Fruit fly (Drosophila melanogaster) whole organism, embryonic: ENCODE data around the gene CG15537.
A peak's percentile ranks its signal among the peaks of the same experiment; 100 is the strongest.

Experiments used
- CG4854 ChIP-seq: fragments of 200-800 bp; sonication (Bioruptor generic); optimal IDR thresholded peaks from 2 replicates; lab custom pipeline; 2016; ENCODE audit warnings: missing biosample characterization, missing genetic modification characterization, inconsistent platforms
- CG6813 ChIP-seq: fragments of 200-800 bp; sonication (Bioruptor generic); optimal IDR thresholded peaks from 2 replicates; lab custom pipeline; 2017; ENCODE audit warnings: missing biosample characterization, missing genetic modification characterization, mild to moderate bottlenecking, moderate library complexity, missing genetic modification reagents
- CG7786 ChIP-seq: fragments of 200-800 bp; sonication (Bioruptor generic); optimal IDR thresholded peaks from 2 replicates; lab custom pipeline; 2016; ENCODE audit warnings: missing biosample characterization, missing genetic modification characterization
- CG8388 ChIP-seq: fragments of 200-800 bp; sonication (Bioruptor generic); optimal IDR thresholded peaks from 2 replicates; lab custom pipeline; 2019; ENCODE audit warnings: missing biosample characterization, mild to moderate bottlenecking, missing genetic modification characterization, moderate library complexity
- CG8478 ChIP-seq: fragments of >200 bp; optimal IDR thresholded peaks from 2 replicates; lab custom pipeline; 2018
- Deaf1 ChIP-seq: fragments of 200-800 bp; optimal IDR thresholded peaks from 3 replicates; lab custom pipeline; 2019; ENCODE audit warnings: missing biosample characterization, mild to moderate bottlenecking, missing genetic modification characterization, moderate library complexity
- H2.0 ChIP-seq: fragments of 200-800 bp; sonication (Bioruptor generic); IDR thresholded peaks from 2 replicates; pipeline ENCODE4 v1.3.6; 2022; ENCODE audit warnings: missing biosample characterization, missing genetic modification characterization
- Sox102F ChIP-seq: fragments of 200-800 bp; sonication (Bioruptor generic); optimal IDR thresholded peaks from 2 replicates; lab custom pipeline; 2018; ENCODE audit warnings: missing biosample characterization, mild to moderate bottlenecking, missing genetic modification characterization, moderate library complexity
- al ChIP-seq: fragments of 200-800 bp; sonication (Bioruptor generic); IDR thresholded peaks from 2 replicates; pipeline ENCODE4 v1.3.6; 2022; ENCODE audit warnings: missing biosample characterization, missing genetic modification characterization
- bab2 ChIP-seq: fragments of 200-800 bp; sonication (Bioruptor generic); optimal IDR thresholded peaks from 2 replicates; lab custom pipeline; 2016; ENCODE audit warnings: missing biosample characterization, missing genetic modification characterization
- bbx ChIP-seq: fragments of 200-800 bp; sonication (Bioruptor generic); IDR thresholded peaks from 2 replicates; pipeline ENCODE4 v1.3.6; 2022; ENCODE audit warnings: missing biosample characterization, missing genetic modification characterization; ENCODE audit not compliant: partially characterized antibody
- chm ChIP-seq: fragments of 200-800 bp; sonication (Bioruptor generic); IDR thresholded peaks from 2 replicates; pipeline ENCODE4 v1.3.6; 2022; ENCODE audit warnings: missing biosample characterization, missing genetic modification characterization
- ftz-f1 ChIP-seq: fragments of 200-800 bp; sonication (Bioruptor generic); optimal IDR thresholded peaks from 2 replicates; lab custom pipeline; 2016; ENCODE audit warnings: missing biosample characterization, missing genetic modification characterization
- nerfin-2 ChIP-seq: fragments of 200-800 bp; sonication (Bioruptor generic); IDR thresholded peaks from 2 replicates; pipeline ENCODE4 v1.3.6; 2022; ENCODE audit warnings: missing biosample characterization, missing genetic modification characterization; ENCODE audit not compliant: partially characterized antibody

DNA sequence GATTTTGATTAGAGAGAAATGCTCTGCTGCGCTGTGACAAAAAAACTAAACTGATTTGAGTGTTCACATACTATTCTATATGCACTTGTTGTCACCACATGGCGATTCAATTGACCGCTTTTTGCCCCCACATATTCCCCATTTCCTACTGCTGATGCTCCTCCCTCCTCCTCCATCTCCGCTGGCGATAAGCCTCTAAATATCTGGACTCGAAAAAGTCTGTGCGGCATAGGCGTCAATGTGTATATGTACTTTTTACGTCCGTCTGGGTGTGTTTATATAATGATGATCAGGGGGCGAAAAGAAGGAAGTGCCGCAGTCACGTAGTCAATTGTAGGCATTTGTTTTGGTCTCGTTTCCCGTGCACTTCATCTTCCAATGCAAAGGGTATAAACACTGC is 23.1 kb upstream of the CG15537 start:
- no peak for TF ChIP-seq Deaf1 (tag; lab: Kevin White, UChicago)
- TF ChIP-seq nerfin-2: no peak
- no peak for TF ChIP-seq bab2 (GFP tag; lab: Kevin White, UChicago)
- TF ChIP-seq H2.0 (GFP tag; lab: Robert Waterston, UW): no peak
- TF ChIP-seq ftz-f1 (GFP tag; lab: Kevin White, UChicago): no peak
- 0 out of 2 replicates have a peak, but pooled peaks have one; percentile 27 for TF ChIP-seq chm
- TF ChIP-seq CG8478 (lab: Kevin White, UChicago): no peak
- no peak for TF ChIP-seq CG7786 (GFP tag; lab: Kevin White, UChicago)
- TF ChIP-seq CG8388 (GFP tag; lab: Kevin White, UChicago): no peak
- TF ChIP-seq Sox102F (GFP tag; lab: Kevin White, UChicago): no peak
- no peak for TF ChIP-seq bbx (GFP tag; lab: Robert Waterston, UW)
- no peak for TF ChIP-seq CG6813 (GFP tag; lab: Kevin White, UChicago)
- TF ChIP-seq CG4854 (GFP tag; lab: Kevin White, UChicago): no peak
- no peak for TF ChIP-seq al (GFP tag; lab: Robert Waterston, UW)
